Fruit fly (Drosophila melanogaster) whole organism, wandering third instar larva: ENCODE results near the gene CG15170.

Source experiments
- CG32264 ChIP-seq: fragments of 200-800 bp; sonication (Bioruptor generic); optimal IDR thresholded peaks from 2 replicates; lab custom pipeline; 2016; ENCODE audit warnings: missing biosample characterization, missing genetic modification characterization
- CG9705 ChIP-seq: fragments of 200-800 bp; sonication (Bioruptor generic); optimal IDR thresholded peaks from 2 replicates; lab custom pipeline; 2018; ENCODE audit warnings: missing biosample characterization, mild to moderate bottlenecking, missing genetic modification characterization
- Dfd ChIP-seq: fragments of >200 bp; optimal IDR thresholded peaks from 2 replicates; lab custom pipeline; 2017; ENCODE audit warnings: missing biosample characterization, missing genetic modification characterization
- Dif ChIP-seq: fragments of 200-275, 200-300 bp; sonication (Bioruptor generic); optimal IDR thresholded peaks from 2 replicates; lab custom pipeline; 2018; ENCODE audit warnings: missing biosample characterization, missing genetic modification characterization; ENCODE audit not compliant: partially characterized antibody
- HLH106 ChIP-seq: fragments of 200-800 bp; optimal IDR thresholded peaks from 3 replicates; lab custom pipeline; 2019; ENCODE audit warnings: missing biosample characterization, mild to moderate bottlenecking, missing genetic modification characterization, moderate library complexity
- Hnf4 ChIP-seq: fragments of 200-800 bp; sonication (Bioruptor generic); optimal IDR thresholded peaks from 2 replicates; lab custom pipeline; 2016; ENCODE audit warnings: missing biosample characterization, mild to moderate bottlenecking, missing genetic modification characterization
- Hr83 ChIP-seq: fragments of 200-300 bp; sonication (Bioruptor generic); optimal IDR thresholded peaks from 2 replicates; lab custom pipeline; 2016; ENCODE audit warnings: missing biosample characterization, mild to moderate bottlenecking, missing genetic modification characterization, moderate library complexity; ENCODE audit not compliant: poor library complexity, severe bottlenecking
- Jra ChIP-seq: sonication (Bioruptor generic); optimal IDR thresholded peaks from 2 replicates; lab custom pipeline; 2016; ENCODE audit warnings: missing biosample characterization, missing genetic modification characterization
- Myc ChIP-seq: fragments of >200 bp; optimal IDR thresholded peaks from 2 replicates; lab custom pipeline; 2017
- Rel ChIP-seq, 2 experiments: fragments of 200-800 bp; sonication (Bioruptor generic) in 1 of 2; optimal IDR thresholded peaks; 2 replicates in 1 of 2; 3 replicates in 1 of 2; lab custom pipeline; 2016 to 2019; ENCODE audit warnings: mild to moderate bottlenecking in 2 of 2, missing biosample characterization in 2 of 2, missing genetic modification characterization in 2 of 2, moderate library complexity in 1 of 2
- Sp1 ChIP-seq: fragments of 200-800 bp; sonication (Bioruptor generic); optimal IDR thresholded peaks from 3 replicates; lab custom pipeline; 2019; ENCODE audit warnings: missing biosample characterization, mild to moderate bottlenecking, missing genetic modification characterization, moderate library complexity
- Vsx2 ChIP-seq: fragments of 200-300, 225-300 bp; sonication (Bioruptor generic); optimal IDR thresholded peaks from 2 replicates; lab custom pipeline; 2018; ENCODE audit warnings: missing biosample characterization, missing genetic modification characterization; ENCODE audit not compliant: partially characterized antibody
- dl ChIP-seq, 2 experiments: fragments of 175-275, 200-275 bp in 1 of 2; fragments of 200-275 bp in 1 of 2; sonication (Bioruptor generic); optimal IDR thresholded peaks; lab custom pipeline; 2018; ENCODE audit warnings: mild to moderate bottlenecking in 2 of 2, missing biosample characterization in 2 of 2, missing genetic modification characterization in 2 of 2, moderate library complexity in 2 of 2; ENCODE audit not compliant: partially characterized antibody in 2 of 2, insufficient read depth in 1 of 2
- dsf ChIP-seq: sonication (Bioruptor generic); optimal IDR thresholded peaks from 2 replicates; lab custom pipeline; 2016; ENCODE audit warnings: missing biosample characterization, missing genetic modification characterization, borderline replicate concordance
- foxo ChIP-seq, 2 experiments: fragments of 200-800 bp; sonication (Bioruptor generic); optimal IDR thresholded peaks; 2 replicates in 1 of 2; 3 replicates in 1 of 2; lab custom pipeline; 2016 to 2017; ENCODE audit warnings: missing biosample characterization in 2 of 2, missing genetic modification characterization in 2 of 2
- h ChIP-seq: fragments of 200-800 bp; sonication (Bioruptor generic); optimal IDR thresholded peaks from 3 replicates; lab custom pipeline; 2016; ENCODE audit warnings: missing biosample characterization, mild to moderate bottlenecking, missing genetic modification characterization
- jim ChIP-seq: fragments of 175-275, 200-325 bp; sonication (Bioruptor generic); optimal IDR thresholded peaks from 2 replicates; lab custom pipeline; 2016; ENCODE audit warnings: missing biosample characterization, mild to moderate bottlenecking, missing genetic modification characterization
- lola ChIP-seq: fragments of >200 bp; optimal IDR thresholded peaks from 2 replicates; lab custom pipeline; 2017; ENCODE audit warnings: missing biosample characterization, missing genetic modification characterization
- pan ChIP-seq: fragments of >200 bp; optimal IDR thresholded peaks from 2 replicates; lab custom pipeline; 2017
- psq ChIP-seq: fragments of 200-800 bp; sonication (Bioruptor generic); optimal IDR thresholded peaks from 3 replicates; lab custom pipeline; 2017; ENCODE audit warnings: missing biosample characterization, mild to moderate bottlenecking, missing genetic modification characterization, moderate library complexity
- rgr ChIP-seq: fragments of 200-800 bp; sonication (Bioruptor generic); optimal IDR thresholded peaks from 3 replicates; lab custom pipeline; 2016; ENCODE audit warnings: missing biosample characterization, mild to moderate bottlenecking, missing genetic modification characterization
- sage ChIP-seq: fragments of 200-800 bp; sonication (Bioruptor generic); optimal IDR thresholded peaks from 2 replicates; lab custom pipeline; 2016; ENCODE audit warnings: missing biosample characterization, mild to moderate bottlenecking, missing genetic modification characterization
- tai ChIP-seq: sonication (Bioruptor generic); optimal IDR thresholded peaks from 2 replicates; lab custom pipeline; 2016; ENCODE audit warnings: missing biosample characterization, missing genetic modification characterization

CG15170 gene

dm6 chr2L:18990133-18990532 is at the start of gene CG15170:
Gene CG15170, minus strand, starts transcription at chr2L:18990233.
- TF ChIP-seq foxo (GFP tag; optimal IDR thresholded peaks at IDR 0.05; lab: Kevin White, UChicago), result no peak

DNA sequence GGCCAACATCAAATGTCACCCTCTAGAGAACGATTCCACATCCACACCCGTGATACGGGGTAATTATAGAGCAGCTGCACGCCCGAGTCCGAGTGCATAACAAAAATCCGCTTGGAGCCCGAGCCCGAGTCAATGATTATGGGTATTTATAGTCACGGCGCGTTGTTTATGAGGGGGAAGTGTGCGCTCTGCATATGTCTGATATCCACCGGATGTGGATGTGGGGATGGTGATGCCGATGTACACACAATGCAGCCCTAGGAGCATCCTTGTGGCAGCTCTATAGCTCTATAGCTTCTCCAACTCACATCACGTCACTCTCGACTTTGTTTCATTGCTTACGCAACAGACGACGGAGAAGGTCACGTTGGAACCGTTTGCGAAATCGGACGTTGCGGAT is 47.4 kb upstream of the CG15170 start:
- no peak for TF ChIP-seq Hr83 (GFP tag; lab: Kevin White, UChicago)

DNA sequence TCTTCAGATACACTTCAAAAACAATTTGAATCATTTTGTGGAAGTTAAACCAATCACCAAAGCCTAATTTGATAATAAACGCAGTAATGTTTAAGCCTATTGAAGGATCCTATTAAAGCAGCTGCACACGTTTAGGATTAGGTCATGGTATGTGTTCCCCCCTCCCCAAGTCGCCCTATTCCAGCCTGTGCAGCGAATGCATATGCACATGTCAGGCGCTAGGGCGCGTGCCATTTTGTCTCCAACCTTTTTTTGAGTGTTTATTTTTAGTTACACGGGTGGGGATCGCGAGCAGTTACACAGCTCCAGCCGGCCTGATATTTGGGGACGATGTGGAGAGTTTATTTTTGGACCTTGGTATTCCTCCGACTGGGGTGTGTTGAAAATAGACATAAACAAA is 47.0 kb upstream of the CG15170 start:
- TF ChIP-seq h (GFP tag; lab: Kevin White, UChicago), result peak; percentile 4
- no peak for TF ChIP-seq Sp1 (GFP tag; lab: Kevin White, UChicago)
- TF ChIP-seq dsf (GFP tag; lab: Kevin White, UChicago), result no peak

DNA sequence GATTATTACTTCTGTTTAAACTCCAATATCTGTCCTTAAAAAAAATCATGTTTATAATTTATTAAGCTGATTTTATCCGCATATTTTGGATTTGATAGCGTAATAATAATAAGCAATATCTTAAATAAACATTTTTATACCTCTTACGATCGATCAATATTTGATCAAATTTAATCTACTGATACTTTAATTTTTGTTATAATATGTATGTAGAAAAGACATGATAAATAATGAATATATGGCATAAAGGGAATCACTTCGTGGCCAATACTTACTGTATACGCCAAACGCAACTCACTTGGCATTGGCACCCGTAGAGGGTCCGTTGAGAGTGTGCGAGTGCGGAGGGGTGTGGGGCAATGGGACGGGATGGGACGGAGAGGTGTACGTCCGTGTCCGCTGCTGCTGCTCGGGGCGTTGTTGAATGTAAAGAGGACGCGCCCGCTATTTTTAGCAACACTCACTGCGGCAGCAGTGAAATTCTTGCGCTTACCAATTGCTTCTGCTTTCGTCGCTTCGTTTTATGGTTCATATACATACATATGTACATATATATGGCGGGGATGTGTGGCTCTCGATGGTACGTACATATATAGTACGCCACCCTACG is 46.2 kb upstream of the CG15170 start:
- TF ChIP-seq h (GFP tag; lab: Kevin White, UChicago) (peak; percentile 8), CG32264 (GFP tag; lab: Kevin White, UChicago) (no peak)

dm6 chr2L:19035013-19035412 is 45.0 kb upstream of the CG15170 start:
- no peak for TF ChIP-seq Sp1 (GFP tag; lab: Kevin White, UChicago)
- TF ChIP-seq Dif (GFP tag; lab: Kevin White, UChicago), result no peak
- no peak for TF ChIP-seq tai
- TF ChIP-seq lola (GFP tag; lab: Kevin White, UChicago), result no peak
- TF ChIP-seq rgr (GFP tag; lab: Kevin White, UChicago), result no peak
- TF ChIP-seq jim (GFP tag; lab: Kevin White, UChicago), result no peak
- no peak for TF ChIP-seq Hnf4 (GFP tag; lab: Kevin White, UChicago)
- no peak for TF ChIP-seq CG9705 (GFP tag; lab: Kevin White, UChicago)
- TF ChIP-seq Vsx2, result no peak

DNA sequence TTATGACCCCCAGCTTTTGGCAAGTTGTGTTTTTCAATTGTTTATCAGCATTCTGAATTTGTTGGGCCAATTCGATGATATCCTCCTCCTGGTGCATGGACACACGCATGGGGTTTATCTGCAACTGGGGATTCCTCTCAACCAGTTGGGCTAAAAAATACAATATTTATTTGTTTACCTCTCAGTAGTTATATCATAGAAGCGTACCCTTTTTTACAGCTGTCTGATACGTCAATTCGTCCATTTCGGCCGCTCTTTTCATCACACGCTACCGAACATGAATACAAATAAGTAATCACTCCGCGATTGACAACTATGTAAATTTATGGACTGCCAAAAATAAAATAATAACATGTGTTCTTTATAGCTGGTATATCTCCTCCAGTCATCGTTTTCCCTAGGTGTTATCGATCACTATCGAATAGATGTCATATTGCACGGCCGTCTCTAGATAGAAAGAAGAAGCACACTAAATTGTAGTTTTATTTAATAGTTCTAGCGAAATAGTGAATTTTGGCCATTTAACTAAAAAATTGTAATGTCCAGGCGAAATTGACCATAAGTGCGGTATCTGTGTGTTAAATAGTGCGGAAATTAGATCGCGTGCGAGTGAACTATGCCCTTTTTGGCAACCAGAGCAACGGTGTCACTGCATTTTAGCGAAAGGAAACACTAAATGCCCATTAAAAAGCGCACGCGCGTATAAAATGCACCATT is 44.3 kb upstream of the CG15170 start, which contains the start of the genes mib2 and CG31800:
TSS of gene mib2 (plus strand) at position 232 of the 717 bp plus-strand sequence.
TSS of gene CG31800 (minus strand) at position 364 of the 717 bp plus-strand sequence.
- peak in 1 of 2 experiments; percentile 23 for TF ChIP-seq foxo (GFP tag; optimal IDR thresholded peaks at IDR 0.05; lab: Kevin White, UChicago)
- no peak for TF ChIP-seq pan (lab: Kevin White, UChicago)
- TF ChIP-seq Myc, result no peak
- TF ChIP-seq Rel (GFP tag; optimal IDR thresholded peaks at IDR 0.05; lab: Kevin White, UChicago), result no peak
- TF ChIP-seq Rel (tag; optimal IDR thresholded peaks at IDR 0.05; lab: Kevin White, UChicago), result peak; percentile 25
- no peak for TF ChIP-seq CG32264 (GFP tag; lab: Kevin White, UChicago)
- peak; percentile 18 for TF ChIP-seq rgr (GFP tag; lab: Kevin White, UChicago)
- no peak for TF ChIP-seq Dfd (GFP tag; lab: Kevin White, UChicago)
- TF ChIP-seq HLH106, result peak; percentile 6
- TF ChIP-seq Hr83 (GFP tag; lab: Kevin White, UChicago), result peak; percentile 26
- peak; percentile 10 for TF ChIP-seq Jra (GFP tag; lab: Kevin White, UChicago)
- TF ChIP-seq h (GFP tag; lab: Kevin White, UChicago), result peak; percentile 19
- no peak for TF ChIP-seq psq (GFP tag; lab: Kevin White, UChicago)
- TF ChIP-seq, all 38 proteins: peak for 7

- no peak for TF ChIP-seq dl (GFP tag; optimal IDR thresholded peaks at IDR 0.05; lab: Kevin White, UChicago; ENCODE audit: insufficient read depth in 1 of 2, partially characterized antibody in 2 of 2)
- peak; percentile 23 for TF ChIP-seq sage (GFP tag; lab: Kevin White, UChicago)
Measured at dm6 chr2L:19033288-19033687, 43.3 kb upstream of the CG15170 start, which contains the start of gene hook. Gene hook, minus strand, starts transcription at chr2L:19033498.
